Worm (Caenorhabditis elegans): ENCODE data around the gene Y17G7B.20.

ce11 chrII:11928752-11929151 lies 50.9 kb downstream of the Y17G7B.20 start:
- TF ChIP-seq F13H6.1 (tag; optimal IDR thresholded peaks at IDR 0.05), result no peak
- no peak for TF ChIP-seq mdl-1 (tag; optimal IDR thresholded peaks at IDR 0.05)
- no peak for TF ChIP-seq unc-39 (tag; optimal IDR thresholded peaks at IDR 0.05)
- TF ChIP-seq egl-27 (tag; optimal IDR thresholded peaks at IDR 0.05), result no peak
- no peak for TF ChIP-seq sma-9 (GFP tag; optimal IDR thresholded peaks at IDR 0.05)
- TF ChIP-seq sma-9 (tag; optimal IDR thresholded peaks at IDR 0.05), result no peak
- no peak for TF ChIP-seq nhr-237 (tag; optimal IDR thresholded peaks at IDR 0.05)
- no peak for TF ChIP-seq sma-3 (GFP tag; optimal IDR thresholded peaks at IDR 0.05)
- TF ChIP-seq nhr-77 (tag; optimal IDR thresholded peaks at IDR 0.05), result no peak
- TF ChIP-seq lsy-2 (tag; optimal IDR thresholded peaks at IDR 0.05), result no peak

Data from whole organism, L2 larva.